Fruit fly (Drosophila melanogaster) whole organism, prepupa: Measurements from ENCODE around the gene Tim8.

Experiments used
- CG11294 ChIP-seq: fragments of 200-800 bp; sonication (Bioruptor generic); IDR thresholded peaks from 2 replicates; pipeline ENCODE4 v1.3.6; 2022; ENCODE audit warnings: missing biosample characterization, missing genetic modification characterization
- CG8119 ChIP-seq: fragments of 200-800 bp; sonication (Bioruptor generic); IDR thresholded peaks from 3 replicates; pipeline ENCODE4 v1.3.6; 2022; ENCODE audit warnings: missing biosample characterization, missing genetic modification characterization
- CG8319 ChIP-seq: fragments of 200-800 bp; sonication (Bioruptor generic); optimal IDR thresholded peaks from 3 replicates; lab custom pipeline; 2016; ENCODE audit warnings: missing biosample characterization, missing genetic modification characterization
- Ets96B ChIP-seq: fragments of 200-800 bp; optimal IDR thresholded peaks from 2 replicates; lab custom pipeline; 2019; ENCODE audit warnings: missing biosample characterization, mild to moderate bottlenecking, missing genetic modification characterization, moderate library complexity
- OdsH ChIP-seq: fragments of 200-800 bp; sonication (Bioruptor generic); optimal IDR thresholded peaks from 3 replicates; lab custom pipeline; 2016; ENCODE audit warnings: missing biosample characterization, missing genetic modification characterization
- achi ChIP-seq: fragments of 200-800 bp; sonication (Bioruptor generic); optimal IDR thresholded peaks from 3 replicates; lab custom pipeline; 2016; ENCODE audit warnings: missing biosample characterization, missing genetic modification characterization
- cyc ChIP-seq: fragments of 200-800 bp; sonication (Bioruptor generic); optimal IDR thresholded peaks from 3 replicates; lab custom pipeline; 2016; ENCODE audit warnings: missing biosample characterization, missing genetic modification characterization
- eg ChIP-seq: fragments of 200-800 bp; sonication (Bioruptor generic); IDR thresholded peaks from 3 replicates; pipeline ENCODE4 v1.3.6; 2022; ENCODE audit warnings: missing biosample characterization, missing genetic modification characterization
- esn ChIP-seq: fragments of 200-800 bp; sonication (Bioruptor generic); optimal IDR thresholded peaks from 2 replicates; lab custom pipeline; 2016; ENCODE audit warnings: missing biosample characterization, mild to moderate bottlenecking, missing genetic modification characterization, moderate library complexity

- no peak for TF ChIP-seq achi
- no peak for TF ChIP-seq cyc
- no peak for TF ChIP-seq CG8119 (GFP tag; lab: Robert Waterston, UW)
- no peak for TF ChIP-seq OdsH (GFP tag; lab: Kevin White, UChicago)
- no peak for TF ChIP-seq CG11294
- TF ChIP-seq eg (GFP tag; lab: Robert Waterston, UW): no peak
- TF ChIP-seq Ets96B (tag; lab: Kevin White, UChicago): no peak
- no peak for TF ChIP-seq CG8319 (GFP tag; lab: Kevin White, UChicago)
- TF ChIP-seq esn (GFP tag; lab: Kevin White, UChicago): no peak
These were observed 6.1 kb downstream of the Tim8 start for dm6 chrX:11374320-11374719.
